Worm (Caenorhabditis elegans) whole organism, dauer: ENCODE data around the gene ZK721.3.

Experiments used
- unc-62 ChIP-seq: sonication (generic microtip); optimal IDR thresholded peaks from 2 replicates; lab custom pipeline; 2017; ENCODE audit warnings: missing biosample characterization, missing genetic modification reagents, missing genetic modification characterization

The ZK721.3 gene

DNA sequence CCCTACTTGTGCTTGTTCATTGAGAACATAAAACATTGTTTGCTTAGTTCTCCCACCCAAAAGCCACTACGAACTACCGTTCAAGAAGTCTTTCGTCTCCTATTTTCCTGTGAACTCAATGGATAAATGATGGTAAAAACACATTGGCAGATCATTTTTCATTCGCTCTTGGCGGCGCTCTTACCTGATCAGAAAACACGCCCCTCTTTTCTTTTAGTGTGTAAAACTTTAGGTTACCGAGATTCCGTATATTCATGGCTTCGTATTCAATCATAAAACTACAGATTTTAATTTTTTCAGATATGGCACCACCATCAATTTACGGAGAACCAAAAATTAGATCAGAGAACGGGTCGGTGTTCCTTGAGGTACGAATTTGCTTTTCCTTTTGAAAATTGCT is 20.7 kb upstream of the ZK721.3 start, which contains the start of gene zig-12:
Gene zig-12 (plus strand): TSS at position 301 of the 400 bp plus-strand sequence.
- no peak for TF ChIP-seq unc-62

DNA sequence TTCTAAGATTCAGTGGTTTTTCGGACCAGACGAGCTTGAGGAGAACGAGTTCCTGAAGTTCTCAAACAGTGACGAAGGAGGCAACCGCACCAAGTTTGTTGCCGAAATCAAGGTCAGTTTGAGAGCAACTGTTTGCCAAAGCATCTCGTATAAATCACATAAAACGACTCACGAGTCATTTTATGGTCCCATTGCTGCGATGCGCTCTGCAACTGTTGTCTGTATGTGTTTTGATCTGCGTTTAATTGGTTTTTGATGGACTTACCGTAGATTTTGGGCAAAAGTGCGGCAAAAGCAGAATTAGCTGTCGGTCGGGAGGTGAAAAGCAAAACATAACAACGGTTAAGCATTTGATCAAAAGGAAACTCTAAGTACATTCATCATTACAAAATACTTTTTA is 20.3 kb upstream of the ZK721.3 start:
- TF ChIP-seq unc-62, result no peak

- TF ChIP-seq unc-62, result no peak
Measured at ce11 chrX:8770316-8770715, 14.0 kb upstream of the ZK721.3 start.

DNA sequence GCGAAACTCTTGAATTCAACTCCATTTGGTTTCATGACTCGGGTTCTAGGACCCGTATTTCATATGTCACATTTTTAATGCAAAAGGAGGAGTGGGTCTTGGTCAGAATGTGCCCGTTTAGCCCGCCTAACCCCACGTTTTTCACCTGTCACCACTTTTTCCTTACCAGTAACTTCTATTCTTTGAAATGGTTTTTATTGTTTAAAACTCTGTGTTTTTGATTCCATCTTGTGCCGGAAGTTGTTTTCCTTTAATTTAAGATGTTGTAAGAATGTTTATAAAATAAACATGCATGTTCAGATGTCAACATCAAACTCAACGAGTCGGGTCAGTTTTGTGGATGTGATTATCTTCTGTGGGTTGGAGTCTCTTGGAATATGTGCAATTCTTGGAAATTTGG is 5.8 kb upstream of the ZK721.3 start, which contains the start of gene ZK721.4:
Gene ZK721.4 (plus strand): TSS at position 301 of the 400 bp plus-strand sequence.
- TF ChIP-seq unc-62, result no peak

DNA sequence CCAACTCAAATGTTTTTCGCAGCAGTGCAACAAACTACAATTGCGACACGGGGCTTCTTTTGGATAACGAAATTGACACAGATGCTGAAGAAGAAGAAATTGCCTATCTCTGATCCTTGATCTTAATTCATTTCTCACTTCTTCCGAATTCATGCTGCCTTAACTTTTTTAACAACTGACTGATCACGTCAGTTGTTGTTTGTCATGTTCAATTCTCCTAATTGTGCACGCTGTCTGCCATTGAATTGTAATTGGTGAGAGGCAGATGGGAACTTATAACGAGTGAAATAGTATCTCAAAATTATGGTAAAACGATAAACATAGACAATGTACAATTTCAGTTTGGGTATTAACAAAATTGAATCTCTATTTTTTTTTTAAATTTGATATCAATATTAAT is 2.4 kb downstream of the ZK721.3 start:
- TF ChIP-seq unc-62, result no peak

ce11 chrX:8787689-8788222 is 3.4 kb downstream of the ZK721.3 start:
- no peak for TF ChIP-seq unc-62

- TF ChIP-seq unc-62, result no peak
Measured at ce11 chrX:8789014-8789506, 4.7 kb downstream of the ZK721.3 start, which contains the start of gene unc-27. Gene unc-27, plus strand, starts transcription at chrX:8789456.

DNA sequence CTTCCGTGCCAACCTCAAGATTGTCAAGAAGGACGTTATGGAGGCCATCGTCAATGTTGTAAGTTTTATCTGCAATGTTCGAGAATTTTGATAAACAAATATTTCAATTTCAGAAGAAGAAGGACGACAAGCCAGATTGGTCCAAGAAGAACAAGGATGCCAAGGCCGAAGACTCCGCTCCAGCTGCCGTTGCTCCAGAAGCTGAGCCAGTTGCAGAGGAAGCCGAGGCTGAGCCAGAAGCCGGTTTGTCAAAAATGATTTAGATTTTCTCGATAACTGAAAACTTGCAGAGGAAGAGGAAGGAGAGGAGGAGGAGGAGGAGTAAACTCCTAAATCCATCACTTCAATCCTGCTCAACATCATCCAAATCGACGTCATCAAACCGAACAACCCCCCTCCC is 5.8 kb downstream of the ZK721.3 start:
- no peak for TF ChIP-seq unc-62

- TF ChIP-seq unc-62, result no peak
Measured at ce11 chrX:8791821-8792220, 7.5 kb downstream of the ZK721.3 start, which contains the start of gene chup-1. Gene chup-1, plus strand, starts transcription at chrX:8792160.

ce11 chrX:8796699-8797282 is 12.5 kb downstream of the ZK721.3 start, which contains the start of gene R04E5.7:
Gene R04E5.7, minus strand, starts transcription at chrX:8797262.
- no peak for TF ChIP-seq unc-62

- no peak for TF ChIP-seq unc-62
Measured at ce11 chrX:8797653-8798052, 13.3 kb downstream of the ZK721.3 start.

ce11 chrX:8799925-8800324 is 15.6 kb downstream of the ZK721.3 start:
- no peak for TF ChIP-seq unc-62

DNA sequence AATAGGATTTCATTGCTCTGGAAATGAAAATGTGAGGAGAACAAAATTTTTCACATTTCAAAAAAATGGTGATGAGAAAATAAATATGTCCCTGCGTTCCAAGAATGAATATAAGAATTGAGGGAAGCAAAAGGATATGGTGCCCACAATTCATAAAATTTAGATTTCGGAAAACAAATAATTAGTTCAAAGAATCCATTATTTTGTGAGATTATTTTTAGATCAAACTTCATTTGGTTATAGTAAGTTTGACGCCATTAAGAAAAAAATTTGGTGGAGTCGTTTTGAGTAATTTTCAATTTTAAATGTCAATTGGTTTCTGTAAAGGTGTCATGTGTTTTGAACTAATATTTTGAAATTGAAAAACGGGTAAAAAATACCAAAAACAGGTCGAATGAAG is 16.0 kb downstream of the ZK721.3 start:
- no peak for TF ChIP-seq unc-62

DNA sequence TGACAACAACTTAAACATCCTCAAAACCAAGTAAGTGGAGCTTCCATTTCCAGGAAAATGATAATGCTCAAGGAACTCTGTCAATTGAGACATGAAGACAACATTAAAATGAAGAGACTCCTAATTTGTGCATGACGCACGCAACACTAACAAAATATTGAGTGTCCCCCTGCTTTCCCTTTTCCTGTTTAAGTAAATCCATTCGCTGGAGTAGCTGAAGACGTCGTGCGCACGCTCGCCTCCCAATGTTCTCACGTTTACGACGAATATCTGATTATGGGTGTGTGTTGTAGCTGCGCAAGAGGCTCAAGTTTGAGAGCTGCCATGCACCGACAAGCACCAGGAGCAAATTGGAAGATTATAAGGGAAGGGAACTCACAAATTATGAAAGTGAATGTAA is 16.6 kb downstream of the ZK721.3 start:
- TF ChIP-seq unc-62, result no peak

DNA sequence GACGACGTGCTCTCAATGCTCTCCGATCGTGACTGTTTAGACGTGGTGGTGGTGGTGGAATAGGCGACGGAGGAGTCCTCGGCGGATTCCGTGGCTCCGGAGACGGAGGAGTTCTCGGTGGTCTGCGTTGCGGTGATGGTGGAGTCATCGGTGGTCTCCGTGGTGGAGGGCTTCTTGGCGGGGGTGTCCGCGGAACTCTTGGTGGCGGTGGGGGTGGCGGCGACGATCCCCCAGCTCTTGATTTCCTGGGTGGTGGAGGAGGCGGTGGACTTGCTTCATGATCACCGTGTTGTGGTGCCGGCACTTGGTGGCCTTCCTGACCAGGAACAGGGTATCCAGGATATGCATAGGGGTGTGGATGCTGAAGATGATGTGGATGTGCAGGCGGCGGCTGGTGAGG is 21.1 kb downstream of the ZK721.3 start:
- TF ChIP-seq unc-62, result no peak

DNA sequence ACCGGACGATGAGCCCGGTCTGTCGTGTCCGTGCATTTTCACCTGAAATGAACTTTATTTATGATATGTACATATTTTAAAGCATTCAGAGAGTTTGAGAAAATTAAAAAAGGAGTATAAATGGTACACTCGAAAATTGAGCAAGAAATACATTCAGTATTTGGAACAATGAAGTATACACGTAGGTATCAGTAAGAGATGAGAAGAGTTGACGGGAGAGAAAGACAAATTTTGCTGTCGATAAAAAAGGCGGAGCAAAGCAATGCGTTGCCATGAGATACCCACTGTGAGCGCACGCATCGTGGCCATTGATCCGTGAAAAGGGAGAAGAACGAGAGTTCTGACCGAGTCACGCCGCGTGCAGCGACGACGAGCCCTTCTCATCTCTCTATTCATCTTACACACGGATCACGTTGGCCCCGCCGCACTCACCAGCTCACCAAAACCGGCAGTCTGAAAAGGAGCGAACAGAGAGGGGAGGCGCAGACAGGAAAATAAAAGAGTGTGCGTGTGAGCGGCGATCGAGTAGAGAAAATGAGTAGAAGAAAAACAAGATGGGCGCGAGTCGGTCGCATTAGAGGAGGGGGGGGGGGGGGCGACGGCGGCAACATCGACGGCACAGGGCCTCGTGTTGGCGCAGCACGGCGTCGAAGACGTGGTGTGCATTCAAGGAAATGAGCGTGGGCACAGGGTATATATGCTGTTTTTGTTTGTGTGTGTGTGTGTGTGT is 21.9 kb downstream of the ZK721.3 start, which contains the start of gene R04E5.8:
Gene R04E5.8 (minus strand): TSS at position 51 of the 730 bp plus-strand sequence.
- TF ChIP-seq unc-62, result no peak

- no peak for TF ChIP-seq unc-62
Measured at ce11 chrX:8808740-8809139, 24.4 kb downstream of the ZK721.3 start.

- no peak for TF ChIP-seq unc-62
Measured at ce11 chrX:8810908-8811307, 26.6 kb downstream of the ZK721.3 start, which contains the start of gene R04E5.9. Gene R04E5.9, minus strand, starts transcription at chrX:8811142.
